Fruit fly (Drosophila melanogaster) whole organism, embryonic: ENCODE results near the gene sau.

Experiments used
- CG10267 ChIP-seq: fragments of 200-800 bp; sonication (Bioruptor generic); optimal IDR thresholded peaks from 2 replicates; lab custom pipeline; 2018; ENCODE audit warnings: missing biosample characterization, mild to moderate bottlenecking, missing genetic modification characterization, moderate library complexity
- CG10462 ChIP-seq: fragments of 200-800 bp; sonication (Bioruptor generic); optimal IDR thresholded peaks from 2 replicates; lab custom pipeline; 2016; ENCODE audit warnings: missing biosample characterization, missing genetic modification characterization
- CG10959 ChIP-seq: fragments of 200-800 bp; sonication (Bioruptor generic); IDR thresholded peaks from 2 replicates; pipeline ENCODE4 v1.3.6; 2022; ENCODE audit warnings: missing biosample characterization, missing genetic modification characterization
- CG12219 ChIP-seq: fragments of 200-800 bp; sonication (Bioruptor generic); optimal IDR thresholded peaks from 3 replicates; lab custom pipeline; 2018; ENCODE audit warnings: missing biosample characterization, mild to moderate bottlenecking, missing genetic modification characterization
- CG14050 ChIP-seq: fragments of 200-800 bp; sonication (Bioruptor generic); IDR thresholded peaks from 3 replicates; pipeline ENCODE4 v1.3.6; 2022; ENCODE audit warnings: missing biosample characterization, missing genetic modification characterization
- CG14965 ChIP-seq: fragments of 200-800 bp; sonication (Bioruptor generic); optimal IDR thresholded peaks from 2 replicates; lab custom pipeline; 2016; ENCODE audit warnings: missing biosample characterization, missing genetic modification characterization, borderline replicate concordance
- CG15011 ChIP-seq: fragments of 200-800 bp; sonication (Bioruptor generic); optimal IDR thresholded peaks from 3 replicates; lab custom pipeline; 2018; ENCODE audit warnings: missing biosample characterization, mild to moderate bottlenecking, missing genetic modification characterization
- CG1647 ChIP-seq: fragments of 200-800 bp; sonication (Bioruptor generic); optimal IDR thresholded peaks from 3 replicates; lab custom pipeline; 2016; ENCODE audit warnings: missing biosample characterization, missing genetic modification characterization
- CG17186 ChIP-seq: fragments of 200-800 bp; sonication (Bioruptor generic); optimal IDR thresholded peaks from 3 replicates; lab custom pipeline; 2017; ENCODE audit warnings: missing biosample characterization, missing genetic modification reagents, missing genetic modification characterization
- CG17802 ChIP-seq: fragments of 200-800 bp; sonication (Bioruptor generic); optimal IDR thresholded peaks from 2 replicates; lab custom pipeline; 2018; ENCODE audit warnings: missing biosample characterization, mild to moderate bottlenecking, missing genetic modification characterization, moderate library complexity
- CG1832 ChIP-seq: fragments of 200-800 bp; sonication (Bioruptor generic); optimal IDR thresholded peaks from 2 replicates; lab custom pipeline; 2017; ENCODE audit warnings: missing biosample characterization, mild to moderate bottlenecking, missing genetic modification characterization, inconsistent platforms
- CG18619 ChIP-seq: fragments of 200-800 bp; sonication (Bioruptor generic); optimal IDR thresholded peaks from 3 replicates; lab custom pipeline; 2017; ENCODE audit warnings: missing biosample characterization, mild to moderate bottlenecking, missing genetic modification characterization
- CG2116 ChIP-seq: fragments of 200-800 bp; sonication (Bioruptor generic); optimal IDR thresholded peaks from 3 replicates; lab custom pipeline; 2018; ENCODE audit warnings: missing biosample characterization, mild to moderate bottlenecking, missing genetic modification characterization
- CG2875 ChIP-seq: fragments of 200-800 bp; sonication (Bioruptor generic); optimal IDR thresholded peaks from 2 replicates; lab custom pipeline; 2017; ENCODE audit warnings: missing biosample characterization, mild to moderate bottlenecking, missing genetic modification characterization, missing genetic modification reagents
- CG32767 ChIP-seq: fragments of 200-800 bp; sonication (Bioruptor generic); IDR thresholded peaks from 2 replicates; pipeline ENCODE4 v1.3.6; 2022; ENCODE audit warnings: missing biosample characterization, missing genetic modification characterization
- CG33213 ChIP-seq: fragments of 200-800 bp; sonication (Bioruptor generic); optimal IDR thresholded peaks from 3 replicates; lab custom pipeline; 2016; ENCODE audit warnings: missing biosample characterization, missing genetic modification characterization
- CG4424 ChIP-seq: fragments of 200-800 bp; sonication (Bioruptor generic); optimal IDR thresholded peaks from 3 replicates; lab custom pipeline; 2016; ENCODE audit warnings: missing biosample characterization, missing genetic modification characterization
- CG7357 ChIP-seq: fragments of 200-800 bp; sonication (Bioruptor generic); IDR thresholded peaks from 3 replicates; pipeline ENCODE4 v1.3.6; 2022; ENCODE audit warnings: missing biosample characterization, missing genetic modification characterization
- CG8944 ChIP-seq: fragments of 200-800 bp; sonication (Bioruptor generic); optimal IDR thresholded peaks from 3 replicates; lab custom pipeline; 2016; ENCODE audit warnings: missing biosample characterization, missing genetic modification characterization
- CG9215 ChIP-seq: fragments of 200-800 bp; sonication (Bioruptor generic); IDR thresholded peaks from 2 replicates; pipeline ENCODE4 v1.3.6; 2022; ENCODE audit warnings: missing biosample characterization, missing genetic modification characterization
- Dek ChIP-seq: fragments of 200-800 bp; sonication (Bioruptor generic); optimal IDR thresholded peaks from 3 replicates; lab custom pipeline; 2019; ENCODE audit warnings: missing biosample characterization, mild to moderate bottlenecking, missing genetic modification characterization, moderate library complexity
- Fer2 ChIP-seq: fragments of 200-800 bp; sonication (Bioruptor generic); optimal IDR thresholded peaks from 2 replicates; lab custom pipeline; 2018; ENCODE audit warnings: missing biosample characterization, mild to moderate bottlenecking, missing genetic modification characterization, moderate library complexity
- HLHmδ ChIP-seq: fragments of 200-800 bp; sonication (Bioruptor generic); optimal IDR thresholded peaks from 2 replicates; lab custom pipeline; 2018; ENCODE audit warnings: missing biosample characterization, mild to moderate bottlenecking, missing genetic modification characterization, moderate library complexity
- Hr78 ChIP-seq, 2 experiments: fragments of 200-800 bp in 1 of 2; fragments of >200 bp in 1 of 2; sonication (Bioruptor generic) in 1 of 2; optimal IDR thresholded peaks; 2 replicates each; lab custom pipeline; 2017 to 2019; ENCODE audit warnings: missing biosample characterization in 2 of 2, missing genetic modification characterization in 2 of 2, mild to moderate bottlenecking in 1 of 2, moderate library complexity in 1 of 2
- NK7.1 ChIP-seq: fragments of 200-800 bp; sonication (Bioruptor generic); optimal IDR thresholded peaks from 3 replicates; lab custom pipeline; 2016; ENCODE audit warnings: missing biosample characterization, missing genetic modification characterization
- Poxn ChIP-seq: fragments of 200-800 bp; sonication (Bioruptor generic); IDR thresholded peaks from 2 replicates; pipeline ENCODE4 v1.3.6; 2022; ENCODE audit warnings: missing biosample characterization, missing genetic modification characterization
- Ptx1 ChIP-seq: fragments of 200-800 bp; sonication (Bioruptor generic); IDR thresholded peaks from 2 replicates; pipeline ENCODE4 v1.3.6; 2022; ENCODE audit warnings: missing biosample characterization, missing genetic modification characterization
- Side ChIP-seq: fragments of 200-800 bp; sonication (Bioruptor generic); optimal IDR thresholded peaks from 2 replicates; lab custom pipeline; 2016; ENCODE audit warnings: missing biosample characterization, missing genetic modification characterization
- Sry-δ ChIP-seq: fragments of 200-800 bp; sonication (Bioruptor generic); optimal IDR thresholded peaks from 2 replicates; lab custom pipeline; 2016; ENCODE audit warnings: missing biosample characterization, missing genetic modification characterization
- amos ChIP-seq: fragments of 200-800 bp; sonication (Bioruptor generic); IDR thresholded peaks from 2 replicates; pipeline ENCODE4 v1.3.6; 2022; ENCODE audit warnings: missing biosample characterization, missing genetic modification characterization; ENCODE audit not compliant: partially characterized antibody
- bab2 ChIP-seq: fragments of 200-800 bp; sonication (Bioruptor generic); optimal IDR thresholded peaks from 2 replicates; lab custom pipeline; 2016; ENCODE audit warnings: missing biosample characterization, missing genetic modification characterization
- croc ChIP-seq: fragments of 200-800 bp; sonication (Bioruptor generic); conservative IDR thresholded peaks from 3 replicates; pipeline ENCODE4 v1.3.6; 2022; ENCODE audit warnings: missing biosample characterization, missing genetic modification characterization
- crp ChIP-seq, 2 experiments: fragments of 200-800 bp; sonication (Bioruptor generic); optimal IDR thresholded peaks; 2 replicates in 1 of 2; 3 replicates in 1 of 2; lab custom pipeline; 2017; ENCODE audit warnings: missing biosample characterization in 2 of 2, missing genetic modification characterization in 2 of 2, mild to moderate bottlenecking in 1 of 2, moderate library complexity in 1 of 2
- cwo ChIP-seq: fragments of 200-800 bp; sonication (Bioruptor generic); optimal IDR thresholded peaks from 3 replicates; lab custom pipeline; 2017; ENCODE audit warnings: missing biosample characterization, missing genetic modification characterization, mild to moderate bottlenecking, moderate library complexity, missing genetic modification reagents
- dimm ChIP-seq: fragments of 200-800 bp; sonication (Bioruptor generic); IDR thresholded peaks from 2 replicates; pipeline ENCODE4 v1.3.6; 2022; ENCODE audit warnings: missing biosample characterization, missing genetic modification characterization
- dmrt11E ChIP-seq: fragments of 200-800 bp; sonication (Bioruptor generic); optimal IDR thresholded peaks from 3 replicates; lab custom pipeline; 2018; ENCODE audit warnings: missing biosample characterization, mild to moderate bottlenecking, missing genetic modification characterization, moderate library complexity
- dmrt99B ChIP-seq: fragments of 200-800 bp; sonication (Bioruptor generic); optimal IDR thresholded peaks from 2 replicates; lab custom pipeline; 2018; ENCODE audit warnings: missing biosample characterization, mild to moderate bottlenecking, missing genetic modification characterization, moderate library complexity
- eyg ChIP-seq: fragments of 200-800 bp; sonication (Bioruptor generic); optimal IDR thresholded peaks from 3 replicates; lab custom pipeline; 2016; ENCODE audit warnings: missing biosample characterization, missing genetic modification characterization
- her ChIP-seq: fragments of 200-800 bp; sonication (Bioruptor generic); optimal IDR thresholded peaks from 2 replicates; lab custom pipeline; 2016; ENCODE audit warnings: missing biosample characterization, missing genetic modification characterization
- mam ChIP-seq: fragments of 200-800 bp; sonication (Bioruptor generic); optimal IDR thresholded peaks from 3 replicates; lab custom pipeline; 2016; ENCODE audit warnings: missing biosample characterization, missing genetic modification characterization
- nau ChIP-seq: fragments of 200-800 bp; sonication (Bioruptor generic); optimal IDR thresholded peaks from 3 replicates; lab custom pipeline; 2017; ENCODE audit warnings: missing biosample characterization, mild to moderate bottlenecking, missing genetic modification characterization, missing genetic modification reagents
- nom ChIP-seq: fragments of 200-800 bp; sonication (Bioruptor generic); optimal IDR thresholded peaks from 2 replicates; lab custom pipeline; 2017; ENCODE audit warnings: missing biosample characterization, missing genetic modification characterization, mild to moderate bottlenecking, moderate library complexity, missing genetic modification reagents
- pzg ChIP-seq: fragments of 200-800 bp; sonication (Bioruptor generic); optimal IDR thresholded peaks from 3 replicates; lab custom pipeline; 2018; ENCODE audit warnings: missing biosample characterization, mild to moderate bottlenecking, missing genetic modification characterization, moderate library complexity
- sr ChIP-seq: fragments of 200-800 bp; sonication (Bioruptor generic); IDR thresholded peaks from 3 replicates; pipeline ENCODE4 v1.3.6; 2022; ENCODE audit warnings: missing biosample characterization, missing genetic modification characterization
- stc ChIP-seq: fragments of 200-800 bp; sonication (Bioruptor generic); IDR thresholded peaks from 2 replicates; pipeline ENCODE4 v1.3.6; 2022; ENCODE audit warnings: missing biosample characterization, missing genetic modification characterization
- sug ChIP-seq: fragments of 200-800 bp; optimal IDR thresholded peaks from 2 replicates; lab custom pipeline; 2019; ENCODE audit warnings: missing biosample characterization, mild to moderate bottlenecking, missing genetic modification characterization, moderate library complexity
- toy ChIP-seq: fragments of 200-800 bp; sonication (Bioruptor generic); IDR thresholded peaks from 2 replicates; pipeline ENCODE4 v1.3.6; 2022; ENCODE audit warnings: missing biosample characterization, missing genetic modification characterization
- ttk ChIP-seq: fragments of 200-800 bp; sonication (Bioruptor generic); IDR thresholded peaks from 2 replicates; pipeline ENCODE4 v2.1.2; 2022; ENCODE audit warnings: missing biosample characterization, missing genetic modification characterization
- zfh1 ChIP-seq: fragments of 200-800 bp; sonication (Bioruptor generic); IDR thresholded peaks from 3 replicates; pipeline ENCODE4 v1.3.6; 2022; ENCODE audit warnings: missing biosample characterization, missing genetic modification characterization

sau gene

DNA sequence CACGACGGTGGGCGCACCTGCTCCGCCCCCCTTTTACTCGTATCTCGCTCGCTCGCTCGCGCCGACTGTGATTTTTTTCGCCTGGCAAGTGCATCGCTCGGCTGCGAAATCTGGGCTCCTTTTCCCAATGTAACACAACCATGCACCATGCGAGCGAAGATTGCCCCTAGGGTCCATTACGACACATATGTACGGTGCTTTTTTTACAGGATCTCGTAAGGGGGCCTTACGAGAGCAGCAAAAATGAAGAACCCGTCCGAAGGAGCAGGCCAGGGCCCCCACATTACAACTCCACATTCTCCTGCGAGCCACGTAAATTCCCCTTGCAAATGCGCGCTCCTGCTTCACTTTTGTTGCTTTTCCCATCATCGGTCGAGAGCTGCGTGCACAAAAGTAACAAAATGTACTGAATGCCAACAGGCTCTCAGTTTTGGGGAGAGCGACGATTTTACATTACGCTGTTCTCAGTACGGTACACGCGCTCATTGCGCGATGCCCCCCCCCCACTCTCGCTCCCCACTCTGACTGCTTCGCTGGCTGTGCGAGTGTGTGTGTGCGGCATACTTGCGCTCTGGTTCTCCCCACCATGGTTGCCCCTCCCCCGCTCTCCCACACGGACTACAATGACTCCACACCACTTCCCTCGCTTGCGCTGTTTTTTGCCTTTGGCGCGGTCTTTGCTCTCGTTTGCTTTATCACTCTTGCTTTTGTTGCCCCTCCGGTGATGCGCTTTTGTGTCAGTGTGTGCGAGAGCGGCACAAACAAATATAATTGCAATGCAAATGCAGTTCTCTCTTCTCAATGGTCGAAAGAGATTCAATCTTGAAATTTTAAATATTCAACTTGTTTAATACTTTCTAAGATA is 23.1 kb upstream of the sau start (continued):
- TF ChIP-seq NK7.1 (no peak), CG10267 (no peak), cwo (GFP tag; lab: Kevin White, UChicago) (peak; percentile 8), crp (GFP tag; optimal IDR thresholded peaks at IDR 0.05; lab: Kevin White, UChicago) (no peak), dimm (no peak), CG9215 (GFP tag; lab: Robert Waterston, UW) (0 out of 2 replicates have a peak, but pooled peaks have one; percentile 11), CG2875 (GFP tag; lab: Kevin White, UChicago) (no peak), HLHmδ (GFP tag; lab: Kevin White, UChicago) (peak; percentile 88), CG8944 (GFP tag; lab: Kevin White, UChicago) (no peak), toy (no peak), nau (no peak), CG18619 (GFP tag; lab: Kevin White, UChicago) (no peak), CG33213 (GFP tag; lab: Kevin White, UChicago) (no peak), CG32767 (GFP tag; lab: Robert Waterston, UW) (no peak), eyg (GFP tag; lab: Kevin White, UChicago) (no peak), Sry-δ (GFP tag; lab: Kevin White, UChicago) (no peak), CG1832 (GFP tag; lab: Kevin White, UChicago) (no peak), croc (GFP tag; lab: Robert Waterston, UW) (no peak), CG2116 (GFP tag; lab: Kevin White, UChicago) (no peak), CG4424 (GFP tag; lab: Kevin White, UChicago) (no peak), amos (peak; percentile 12; the same call in 1 of the 2 replicates), dmrt99B (tag; lab: Kevin White, UChicago) (no peak), zfh1 (GFP tag; lab: Robert Waterston, UW) (no peak), Hr78 (GFP tag; optimal IDR thresholded peaks at IDR 0.05; lab: Kevin White, UChicago) (no peak), CG17802 (tag; lab: Kevin White, UChicago) (no peak), CG10462 (no peak), CG12219 (GFP tag; lab: Kevin White, UChicago) (no peak), CG15011 (GFP tag; lab: Kevin White, UChicago) (no peak), pzg (GFP tag; lab: Kevin White, UChicago) (no peak), CG7357 (no peak), CG14050 (no peak), mam (GFP tag; lab: Kevin White, UChicago) (no peak), Poxn (no peak), bab2 (GFP tag; lab: Kevin White, UChicago) (no peak), stc (GFP tag; lab: Robert Waterston, UW) (no peak), CG1647 (GFP tag; lab: Kevin White, UChicago) (peak; percentile 8), her (GFP tag; lab: Kevin White, UChicago) (no peak), ttk (GFP tag; lab: Robert Waterston, UW) (0 out of 2 replicates have a peak, but pooled peaks have one; percentile 35), CG17186 (GFP tag; lab: Kevin White, UChicago) (peak; percentile 19), CG10959 (GFP tag; lab: Robert Waterston, UW) (no peak), Fer2 (tag; lab: Kevin White, UChicago) (no peak), dmrt11E (no peak), sr (GFP tag; lab: Robert Waterston, UW) (0 out of 3 replicates have a peak, but pooled peaks have one; percentile 25), nom (GFP tag; lab: Kevin White, UChicago) (peak; percentile 80), sug (tag; lab: Kevin White, UChicago) (peak; percentile 34), Ptx1 (GFP tag; lab: Robert Waterston, UW) (no peak), CG14965 (no peak), Side (GFP tag; lab: Kevin White, UChicago) (no peak), Dek (tag; lab: Kevin White, UChicago) (no peak)
